Fruit fly (Drosophila melanogaster) whole organism, pupa: ENCODE results near the gene CG13784.
A peak's percentile ranks its signal among the peaks of the same experiment; 100 is the strongest.

Source experiments
- CG10348 ChIP-seq: fragments of 200-800 bp; sonication (Bioruptor generic); IDR thresholded peaks from 2 replicates; pipeline ENCODE4 v1.3.6; 2022; ENCODE audit warnings: missing biosample characterization, missing genetic modification characterization
- CG12605 ChIP-seq: fragments of 200-800 bp; sonication (Bioruptor generic); IDR thresholded peaks from 2 replicates; pipeline ENCODE4 v1.3.6; 2022; ENCODE audit warnings: missing biosample characterization, missing genetic modification characterization
- CG13204 ChIP-seq: fragments of 200-800 bp; sonication (Bioruptor generic); optimal IDR thresholded peaks from 2 replicates; lab custom pipeline; 2018; ENCODE audit warnings: missing biosample characterization, mild to moderate bottlenecking, missing genetic modification characterization, moderate library complexity
- CG14655 ChIP-seq: fragments of 200-800 bp; sonication (Bioruptor generic); optimal IDR thresholded peaks from 3 replicates; lab custom pipeline; 2017; ENCODE audit warnings: mild to moderate bottlenecking, missing biosample characterization, missing genetic modification reagents, missing genetic modification characterization
- CG15710 ChIP-seq: fragments of 200-800 bp; sonication (Bioruptor generic); optimal IDR thresholded peaks from 2 replicates; lab custom pipeline; 2018; ENCODE audit warnings: missing biosample characterization, mild to moderate bottlenecking, missing genetic modification characterization, moderate library complexity
- CG17806 ChIP-seq: fragments of 200-800 bp; sonication (Bioruptor generic); optimal IDR thresholded peaks from 2 replicates; lab custom pipeline; 2018; ENCODE audit warnings: missing biosample characterization, mild to moderate bottlenecking, missing genetic modification characterization, moderate library complexity
- CG32121 ChIP-seq: fragments of 200-800 bp; sonication (Bioruptor generic); IDR thresholded peaks from 2 replicates; pipeline ENCODE4 v1.3.6; 2022; ENCODE audit warnings: missing biosample characterization, missing genetic modification characterization
- CG34367 ChIP-seq: fragments of 200-800 bp; sonication (Bioruptor generic); optimal IDR thresholded peaks from 2 replicates; lab custom pipeline; 2018; ENCODE audit warnings: missing biosample characterization, mild to moderate bottlenecking, missing genetic modification characterization
- CG4496 ChIP-seq: fragments of 200-800 bp; sonication (Bioruptor generic); IDR thresholded peaks from 3 replicates; pipeline ENCODE4 v1.3.6; 2022; ENCODE audit warnings: missing biosample characterization, missing genetic modification characterization
- CG8159 ChIP-seq: fragments of 200-800 bp; sonication (Bioruptor generic); optimal IDR thresholded peaks from 3 replicates; lab custom pipeline; 2018; ENCODE audit warnings: missing biosample characterization, mild to moderate bottlenecking, missing genetic modification characterization, moderate library complexity
- CG8301 ChIP-seq: fragments of 200-800 bp; sonication (Bioruptor generic); optimal IDR thresholded peaks from 2 replicates; lab custom pipeline; 2018; ENCODE audit warnings: missing biosample characterization, mild to moderate bottlenecking, missing genetic modification characterization
- CG9948 ChIP-seq: fragments of 200-800 bp; sonication (Bioruptor generic); optimal IDR thresholded peaks from 2 replicates; lab custom pipeline; 2018; ENCODE audit warnings: missing biosample characterization, mild to moderate bottlenecking, missing genetic modification characterization, moderate library complexity
- EcR ChIP-seq: fragments of 200-800 bp; sonication (Bioruptor generic); optimal IDR thresholded peaks from 3 replicates; lab custom pipeline; 2019; ENCODE audit warnings: missing biosample characterization, missing genetic modification characterization, mild to moderate bottlenecking, moderate library complexity, missing genetic modification reagents
- Ets98B ChIP-seq: fragments of 200-800 bp; sonication (Bioruptor generic); IDR thresholded peaks from 2 replicates; pipeline ENCODE4 v1.3.6; 2022; ENCODE audit warnings: missing biosample characterization, missing genetic modification characterization
- Pif1A ChIP-seq: fragments of 200-800 bp; sonication (Bioruptor generic); optimal IDR thresholded peaks from 3 replicates; lab custom pipeline; 2016; ENCODE audit warnings: missing biosample characterization, missing genetic modification characterization
- Pif1B ChIP-seq: fragments of 200-800 bp; sonication (Bioruptor generic); optimal IDR thresholded peaks from 3 replicates; lab custom pipeline; 2016; ENCODE audit warnings: missing biosample characterization, missing genetic modification characterization
- Snoo ChIP-seq: fragments of 200-800 bp; sonication (Bioruptor generic); optimal IDR thresholded peaks from 3 replicates; lab custom pipeline; 2017; ENCODE audit warnings: missing biosample characterization, mild to moderate bottlenecking, missing genetic modification characterization, inconsistent platforms
- fd96Ca ChIP-seq: fragments of 200-800 bp; sonication (Bioruptor generic); IDR thresholded peaks from 3 replicates; pipeline ENCODE4 v1.3.6; 2022; ENCODE audit warnings: missing biosample characterization, missing genetic modification characterization
- gl ChIP-seq: fragments of 200-800 bp; sonication (Bioruptor generic); optimal IDR thresholded peaks from 2 replicates; lab custom pipeline; 2018; ENCODE audit warnings: missing biosample characterization, mild to moderate bottlenecking, missing genetic modification characterization
- rn ChIP-seq: fragments of 200-800 bp; sonication (Bioruptor generic); IDR thresholded peaks from 2 replicates; pipeline ENCODE4 v1.3.6; 2022; ENCODE audit warnings: missing biosample characterization, missing genetic modification characterization

The CG13784 gene

DNA sequence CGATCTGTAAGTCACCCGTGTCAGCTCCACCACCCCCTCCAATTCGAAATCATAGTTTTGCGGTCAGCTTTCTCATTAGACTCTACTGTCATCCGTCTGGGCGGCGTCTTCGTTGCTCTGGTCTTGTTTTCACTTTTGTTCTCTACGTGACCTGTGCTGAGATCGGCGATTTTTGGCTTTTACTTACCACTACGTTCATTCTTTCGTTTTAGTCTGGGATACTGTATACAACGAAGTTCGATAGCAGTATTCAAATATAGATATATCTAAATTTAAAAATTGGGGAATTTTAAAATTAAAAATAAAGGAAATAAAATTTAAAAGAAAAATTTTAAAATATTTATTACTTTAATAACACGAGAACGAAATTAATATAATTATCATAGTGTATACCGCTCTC is 33.0 kb upstream of the CG13784 start, which contains the start of gene CG13786:
Gene CG13786, minus strand, starts transcription at position 101 of the 400 bp plus-strand sequence.
- TF ChIP-seq rn (GFP tag; lab: Robert Waterston, UW) (no peak), CG12605 (GFP tag; lab: Robert Waterston, UW) (no peak), CG32121 (no peak), EcR (GFP tag; lab: Kevin White, UChicago) (no peak), CG17806 (no peak)

DNA sequence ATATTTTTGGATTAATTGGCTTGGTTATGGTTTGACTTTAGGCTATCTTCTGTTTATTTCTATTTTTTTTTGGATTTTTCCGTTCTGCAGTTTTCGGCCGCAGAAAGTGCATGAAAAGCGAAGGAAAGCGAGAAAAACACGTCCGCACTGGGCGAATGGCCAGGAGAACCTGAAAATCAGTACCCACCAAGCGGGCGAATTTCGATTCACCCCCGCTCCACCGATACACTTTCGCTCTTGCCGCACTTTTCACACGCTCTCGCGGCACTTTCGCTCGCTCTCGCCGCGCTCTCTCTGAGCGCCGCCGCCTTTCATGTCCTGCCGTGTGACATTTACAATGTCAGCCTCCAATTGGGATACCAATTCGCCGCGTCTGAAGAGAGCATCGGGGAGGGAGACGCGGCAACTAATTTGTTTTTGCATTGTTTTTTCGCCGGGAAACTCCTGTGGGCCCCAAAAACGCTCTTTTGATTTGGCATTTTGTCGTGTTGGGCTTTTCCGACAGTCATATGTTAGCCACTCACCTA is 29.5 kb upstream of the CG13784 start, which contains the start of gene Ndae1:
Gene Ndae1, minus strand, starts transcription at position 51 of the 527 bp plus-strand sequence.
- TF ChIP-seq CG32121 (no peak), CG4496 (peak; percentile 64; the same call in 2 of the 3 replicates), CG8159 (tag; lab: Kevin White, UChicago) (no peak), fd96Ca (GFP tag; lab: Robert Waterston, UW) (0 out of 3 replicates have a peak, but pooled peaks have one; percentile 25)

DNA sequence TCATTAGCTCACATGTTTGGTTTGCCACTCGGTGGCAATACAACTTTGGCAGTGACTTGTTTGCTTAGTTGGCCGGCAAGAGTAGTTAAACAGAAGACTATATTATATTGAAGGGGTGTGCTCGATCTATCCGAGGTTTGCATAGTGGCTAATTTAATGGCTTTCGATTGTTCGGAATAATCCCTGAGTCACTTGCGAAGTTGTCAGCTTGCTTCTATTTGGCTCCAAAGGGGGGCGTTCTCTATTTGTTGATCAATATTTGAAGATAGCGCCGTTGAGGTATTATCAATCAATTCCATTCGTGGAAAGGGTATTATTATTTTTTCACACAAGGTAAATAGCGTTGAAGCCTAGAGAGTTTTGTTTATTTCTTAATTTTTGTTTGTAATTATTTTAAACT is 28.3 kb upstream of the CG13784 start:
- TF ChIP-seq Pif1B (GFP tag; lab: Kevin White, UChicago) (no peak), rn (GFP tag; lab: Robert Waterston, UW) (no peak), CG17806 (no peak), CG14655 (no peak), CG9948 (tag; lab: Kevin White, UChicago) (no peak), Pif1A (GFP tag; lab: Kevin White, UChicago) (no peak), Snoo (tag; lab: Kevin White, UChicago) (no peak), fd96Ca (GFP tag; lab: Robert Waterston, UW) (no peak), EcR (GFP tag; lab: Kevin White, UChicago) (no peak), CG10348 (GFP tag; lab: Robert Waterston, UW) (no peak), CG15710 (no peak), CG8301 (tag; lab: Kevin White, UChicago) (no peak)
- TF ChIP-seq, all 21 proteins: peak for 0

DNA sequence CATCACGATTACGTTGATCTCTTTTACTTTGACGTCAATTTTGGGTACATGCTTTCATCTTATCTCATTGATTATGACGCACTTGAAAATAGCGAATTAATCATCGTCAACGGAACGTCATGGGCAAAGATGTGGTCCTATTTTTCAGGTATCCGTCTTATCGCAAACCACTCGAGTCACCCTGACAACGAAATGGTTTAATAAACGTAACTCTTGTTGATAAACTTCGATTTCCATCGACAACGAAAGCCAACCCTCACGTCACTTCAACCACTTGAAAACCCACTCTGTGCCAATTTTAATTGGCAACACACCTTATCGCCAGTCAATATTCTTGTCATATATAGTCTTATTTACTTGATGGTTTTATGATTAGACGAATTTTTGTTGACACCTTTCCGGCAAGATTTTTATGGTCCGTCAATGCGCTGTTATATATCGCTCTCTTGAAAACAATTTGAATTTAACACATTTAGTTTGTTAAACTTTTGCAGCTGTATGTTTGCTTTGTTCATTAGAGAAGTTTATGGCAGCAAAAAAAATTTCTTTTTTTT is 22.5 kb upstream of the CG13784 start:
- TF ChIP-seq Snoo (tag; lab: Kevin White, UChicago): no peak
- TF ChIP-seq CG8301 (tag; lab: Kevin White, UChicago): no peak
- TF ChIP-seq CG32121: no peak
- TF ChIP-seq EcR (GFP tag; lab: Kevin White, UChicago): no peak

DNA sequence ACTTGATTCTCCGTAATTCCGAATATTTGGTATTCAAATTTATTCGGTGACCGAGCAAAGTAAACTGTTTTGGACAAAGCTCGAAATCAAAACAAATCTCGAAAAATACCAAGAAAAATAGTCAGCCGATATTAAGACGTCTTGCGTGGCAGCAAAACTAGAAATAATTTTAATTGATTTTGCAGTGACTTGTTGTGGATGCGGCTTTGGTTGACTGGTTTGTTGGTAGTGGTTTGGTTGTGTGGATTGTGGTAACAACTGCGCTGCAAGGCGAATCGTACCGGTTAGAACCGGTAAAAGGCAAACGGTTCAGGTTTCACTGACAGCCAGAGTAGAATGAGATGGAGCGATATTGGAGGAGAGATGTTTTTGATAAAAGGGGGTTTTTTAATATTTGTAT is 21.7 kb upstream of the CG13784 start:
- TF ChIP-seq CG9948 (tag; lab: Kevin White, UChicago) (no peak), rn (GFP tag; lab: Robert Waterston, UW) (no peak), CG14655 (no peak), fd96Ca (GFP tag; lab: Robert Waterston, UW) (no peak), CG34367 (tag; lab: Kevin White, UChicago) (no peak), Ets98B (no peak), gl (tag; lab: Kevin White, UChicago) (no peak), CG12605 (GFP tag; lab: Robert Waterston, UW) (no peak), CG10348 (GFP tag; lab: Robert Waterston, UW) (no peak), CG8301 (tag; lab: Kevin White, UChicago) (no peak), Pif1A (GFP tag; lab: Kevin White, UChicago) (no peak), Pif1B (GFP tag; lab: Kevin White, UChicago) (no peak), CG32121 (no peak), CG17806 (no peak), CG4496 (no peak), CG15710 (no peak), Snoo (tag; lab: Kevin White, UChicago) (no peak), CG13204 (no peak), EcR (GFP tag; lab: Kevin White, UChicago) (no peak)

DNA sequence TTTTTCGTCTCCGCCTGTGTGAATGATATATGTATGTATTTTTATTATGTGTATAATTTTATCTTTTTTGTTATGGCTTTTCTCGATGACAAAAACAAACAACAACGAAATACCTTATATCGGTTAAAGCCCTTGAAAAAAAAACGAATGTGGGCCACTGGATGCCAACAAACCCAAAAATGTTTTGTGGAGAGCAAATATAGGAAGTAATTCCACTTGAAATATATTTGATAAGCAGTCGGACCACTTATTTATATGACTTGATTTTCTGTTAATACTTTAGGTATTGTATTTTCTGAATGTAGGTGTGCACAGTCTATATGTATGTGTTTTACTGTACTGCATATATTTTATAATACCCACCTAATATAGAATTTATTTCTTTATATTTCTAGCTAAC is 21.1 kb upstream of the CG13784 start:
- TF ChIP-seq CG10348 (GFP tag; lab: Robert Waterston, UW) (no peak), CG8159 (tag; lab: Kevin White, UChicago) (no peak), CG17806 (no peak), CG32121 (no peak), CG13204 (no peak), CG15710 (no peak), CG9948 (tag; lab: Kevin White, UChicago) (no peak)

DNA sequence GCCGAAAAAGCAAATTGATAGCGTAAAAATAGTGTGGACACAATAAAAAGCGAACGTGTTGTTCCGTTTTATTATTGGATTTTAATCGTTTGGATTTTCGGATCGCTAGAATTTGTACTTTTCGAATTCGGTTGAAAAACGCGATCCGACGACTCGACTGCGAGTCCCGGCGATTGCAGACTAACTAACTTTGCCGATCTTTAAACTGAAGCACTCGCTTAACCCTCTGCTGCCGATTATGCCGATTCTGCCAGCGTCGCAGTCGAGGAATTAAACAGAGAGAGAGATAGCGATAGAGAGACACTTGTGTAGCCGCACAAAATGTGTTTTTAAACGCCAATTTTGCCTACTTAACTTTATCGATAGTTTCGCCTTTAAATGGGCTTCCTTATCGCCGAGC is 20.5 kb upstream of the CG13784 start:
- TF ChIP-seq CG34367 (tag; lab: Kevin White, UChicago) (no peak), CG14655 (no peak), Pif1B (GFP tag; lab: Kevin White, UChicago) (no peak), CG32121 (no peak), Snoo (tag; lab: Kevin White, UChicago) (no peak), CG13204 (no peak), EcR (GFP tag; lab: Kevin White, UChicago) (no peak), Ets98B (no peak), rn (GFP tag; lab: Robert Waterston, UW) (no peak), CG8159 (tag; lab: Kevin White, UChicago) (no peak), CG8301 (tag; lab: Kevin White, UChicago) (no peak)
- TF ChIP-seq, all 21 proteins: peak for 0
